Worm (Caenorhabditis elegans): ENCODE results near the gene dlc-4.

DNA sequence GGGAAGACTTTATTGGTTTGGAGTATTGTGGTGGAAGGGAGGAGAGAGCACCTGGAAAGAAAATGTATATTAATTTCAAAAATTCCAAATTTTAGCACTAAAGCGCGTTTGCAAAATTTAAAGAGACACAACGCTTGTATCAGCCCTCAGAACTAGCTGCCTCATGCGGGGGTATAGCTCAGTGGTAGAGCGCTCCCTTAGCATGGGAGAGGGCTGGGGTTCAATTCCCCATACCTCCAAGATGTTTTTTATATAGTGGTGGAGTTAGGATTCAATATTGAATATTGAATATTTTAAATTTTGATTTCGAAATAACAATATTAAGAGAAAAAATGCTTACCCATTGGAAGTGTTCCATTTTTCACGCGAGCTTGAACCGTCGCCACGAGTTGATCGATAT, 44.0 kb upstream of the dlc-4 start:
- no peak for TF ChIP-seq nfya-1 (tag; optimal IDR thresholded peaks at IDR 0.05; ENCODE audit: borderline replicate concordance, insufficient read depth)
- no peak for TF ChIP-seq ztf-26 (tag; optimal IDR thresholded peaks at IDR 0.05)
- no peak for TF ChIP-seq F55B11.4 (tag; optimal IDR thresholded peaks at IDR 0.05; ENCODE audit: borderline replicate concordance, insufficient read depth)
- peak; percentile 38 for TF ChIP-seq snpc-1.1 (tag; optimal IDR thresholded peaks at IDR 0.05; ENCODE audit: insufficient read depth)
- peak; percentile 47 for TF ChIP-seq ceh-27 (GFP tag; optimal IDR thresholded peaks at IDR 0.05)
- no peak for TF ChIP-seq repo-1 (tag; optimal IDR thresholded peaks at IDR 0.05)
- TF ChIP-seq let-526 (GFP tag; IDR thresholded peaks at IDR 0.05): no peak
- TF ChIP-seq ama-1 (optimal IDR thresholded peaks at IDR 0.05): no peak
- TF ChIP-seq ama-1 (GFP tag; optimal IDR thresholded peaks at IDR 0.05): peak; percentile 31 to 88
- peak in 1 of 3 experiments; percentile 32 for TF ChIP-seq lin-35 (GFP tag; optimal IDR thresholded peaks at IDR 0.05)
- TF ChIP-seq unc-130 (GFP tag; optimal IDR thresholded peaks at IDR 0.05): no peak
- peak; percentile 90 for TF ChIP-seq egl-44 (GFP tag; IDR thresholded peaks at IDR 0.05)
- TF ChIP-seq pbrm-1 (GFP tag; IDR thresholded peaks at IDR 0.05): peak; percentile 71
- peak; percentile 67 for TF ChIP-seq F49E8.2 (tag; optimal IDR thresholded peaks at IDR 0.05; ENCODE audit: insufficient read depth)
- TF ChIP-seq snpc-4 (GFP tag; optimal IDR thresholded peaks at IDR 0.05): peak; percentile 86
- TF ChIP-seq snpc-4 (tag; optimal IDR thresholded peaks at IDR 0.05): peak; percentile 50 to 95 (median 92)

Data from whole organism, young adult.